Worm (Caenorhabditis elegans) whole organism, mixed stage, embryonic: ENCODE measurements around the gene F54F7.2.

ENCODE experiments used
- snpc-4 ChIP-seq: fragments of 150-350 bp; optimal IDR thresholded peaks from 2 replicates; lab custom pipeline; 2014; ENCODE audit warnings: missing biosample characterization, missing genetic modification characterization
- unc-39 ChIP-seq: fragments of 150-350 bp; optimal IDR thresholded peaks from 2 replicates; lab custom pipeline; 2014; ENCODE audit warnings: missing biosample characterization, missing genetic modification characterization

DNA sequence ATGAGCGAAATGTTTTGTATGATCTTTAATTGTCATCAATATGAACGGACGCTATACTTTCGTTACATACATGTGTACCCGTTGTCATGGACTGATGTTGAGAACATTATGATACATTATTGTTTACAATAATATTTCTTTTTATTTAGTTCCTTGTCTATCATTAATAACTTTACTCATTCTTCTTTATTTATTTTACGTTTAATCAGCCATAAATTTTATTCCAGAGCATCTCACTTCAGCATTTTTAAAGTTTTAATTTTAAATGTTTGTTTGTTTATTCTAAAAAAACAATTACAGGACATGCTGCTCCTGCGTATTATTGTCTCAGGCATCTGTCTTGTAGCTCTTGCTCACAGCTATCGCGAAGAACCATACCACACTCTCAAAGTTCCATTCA is at the start of gene F54F7.2:
- TF ChIP-seq snpc-4 (tag; lab: Kevin White, UChicago) (no peak), unc-39 (tag; lab: Kevin White, UChicago) (no peak)
